Fruit fly (Drosophila melanogaster) whole organism, embryonic: Measurements from ENCODE around the gene CG32237.

Source experiments
- Bgb ChIP-seq: fragments of 200-800 bp; sonication (Bioruptor generic); IDR thresholded peaks from 2 replicates; pipeline ENCODE4 v1.3.6; 2022; ENCODE audit warnings: missing biosample characterization, missing genetic modification characterization; ENCODE audit not compliant: partially characterized antibody
- CG10565 ChIP-seq: fragments of 200-800 bp; sonication (Bioruptor generic); optimal IDR thresholded peaks from 3 replicates; lab custom pipeline; 2016; ENCODE audit warnings: missing biosample characterization, mild to moderate bottlenecking, missing genetic modification characterization
- CG10959 ChIP-seq: fragments of 200-800 bp; sonication (Bioruptor generic); IDR thresholded peaks from 2 replicates; pipeline ENCODE4 v1.3.6; 2022; ENCODE audit warnings: missing biosample characterization, missing genetic modification characterization
- CG11093 ChIP-seq: fragments of 200-800 bp; sonication (Bioruptor generic); IDR thresholded peaks from 3 replicates; pipeline ENCODE4 v1.3.6; 2022; ENCODE audit warnings: missing biosample characterization, missing genetic modification characterization
- CG11560 ChIP-seq: fragments of 200-800 bp; sonication (Bioruptor generic); IDR thresholded peaks from 3 replicates; pipeline ENCODE4 v1.3.6; 2022; ENCODE audit warnings: missing biosample characterization, missing genetic modification characterization
- CG11696 ChIP-seq: fragments of 200-800 bp; sonication (Bioruptor generic); IDR thresholded peaks from 2 replicates; pipeline ENCODE4 v1.3.6; 2022; ENCODE audit warnings: missing biosample characterization, missing genetic modification characterization
- CG12104 ChIP-seq: fragments of 200-800 bp; sonication (Bioruptor generic); optimal IDR thresholded peaks from 3 replicates; lab custom pipeline; 2016; ENCODE audit warnings: missing biosample characterization, missing genetic modification characterization
- CG12155 ChIP-seq: fragments of 200-800 bp; sonication (Bioruptor generic); optimal IDR thresholded peaks from 3 replicates; lab custom pipeline; 2016; ENCODE audit warnings: missing biosample characterization, missing genetic modification characterization
- CG13775 ChIP-seq: fragments of 200-800 bp; sonication (Bioruptor generic); optimal IDR thresholded peaks from 3 replicates; lab custom pipeline; 2017; ENCODE audit warnings: missing biosample characterization, mild to moderate bottlenecking, missing genetic modification characterization
- CG14667 ChIP-seq: fragments of 200-800 bp; sonication (Bioruptor generic); IDR thresholded peaks from 2 replicates; pipeline ENCODE4 v1.3.6; 2022; ENCODE audit warnings: missing biosample characterization, missing genetic modification characterization
- CG15011 ChIP-seq: fragments of 200-800 bp; sonication (Bioruptor generic); optimal IDR thresholded peaks from 3 replicates; lab custom pipeline; 2018; ENCODE audit warnings: missing biosample characterization, mild to moderate bottlenecking, missing genetic modification characterization
- CG16815 ChIP-seq: fragments of 200-800 bp; sonication (Bioruptor generic); optimal IDR thresholded peaks from 3 replicates; lab custom pipeline; 2017; ENCODE audit warnings: missing biosample characterization, mild to moderate bottlenecking, missing genetic modification characterization
- CG17385 ChIP-seq: fragments of 200-800 bp; sonication (Bioruptor generic); optimal IDR thresholded peaks from 3 replicates; lab custom pipeline; 2018; ENCODE audit warnings: missing biosample characterization, mild to moderate bottlenecking, missing genetic modification characterization
- CG17912 ChIP-seq: fragments of 200-800 bp; sonication (Bioruptor generic); optimal IDR thresholded peaks from 2 replicates; lab custom pipeline; 2018; ENCODE audit warnings: missing biosample characterization, mild to moderate bottlenecking, missing genetic modification characterization
- CG18262 ChIP-seq: fragments of 200-800 bp; optimal IDR thresholded peaks from 3 replicates; lab custom pipeline; 2019; ENCODE audit warnings: missing biosample characterization, mild to moderate bottlenecking, missing genetic modification characterization, moderate library complexity
- CG18476 ChIP-seq: fragments of 200-800 bp; sonication (Bioruptor generic); optimal IDR thresholded peaks from 2 replicates; lab custom pipeline; 2016; ENCODE audit warnings: missing biosample characterization, mild to moderate bottlenecking, missing genetic modification characterization
- CG2875 ChIP-seq: fragments of 200-800 bp; sonication (Bioruptor generic); optimal IDR thresholded peaks from 2 replicates; lab custom pipeline; 2017; ENCODE audit warnings: missing biosample characterization, mild to moderate bottlenecking, missing genetic modification characterization, missing genetic modification reagents
- CG4617 ChIP-seq: fragments of 200-800 bp; sonication (Bioruptor generic); optimal IDR thresholded peaks from 3 replicates; lab custom pipeline; 2016; ENCODE audit warnings: missing biosample characterization, missing genetic modification characterization, borderline replicate concordance
- CG7786 ChIP-seq: fragments of 200-800 bp; sonication (Bioruptor generic); optimal IDR thresholded peaks from 2 replicates; lab custom pipeline; 2016; ENCODE audit warnings: missing biosample characterization, missing genetic modification characterization
- CG9932 ChIP-seq: fragments of 200-800 bp; sonication (Bioruptor generic); IDR thresholded peaks from 2 replicates; pipeline ENCODE4 v1.3.6; 2022; ENCODE audit warnings: missing biosample characterization, missing genetic modification characterization
- Camta ChIP-seq: fragments of 200-800 bp; sonication (Bioruptor generic); optimal IDR thresholded peaks from 2 replicates; lab custom pipeline; 2016; ENCODE audit warnings: missing biosample characterization, missing genetic modification characterization
- Dip2 ChIP-seq: fragments of 200-800 bp; sonication (Bioruptor generic); IDR thresholded peaks from 2 replicates; pipeline ENCODE4 v1.3.6; 2022; ENCODE audit warnings: missing biosample characterization, missing genetic modification characterization
- Doc2 ChIP-seq: fragments of 200-800 bp; sonication (Bioruptor generic); IDR thresholded peaks from 2 replicates; pipeline ENCODE4 v1.3.6; 2022; ENCODE audit warnings: missing biosample characterization, missing genetic modification characterization
- Dp ChIP-seq: fragments of 200-800 bp; sonication (Bioruptor generic); optimal IDR thresholded peaks from 2 replicates; lab custom pipeline; 2018; ENCODE audit warnings: missing biosample characterization, mild to moderate bottlenecking, missing genetic modification characterization, moderate library complexity
- Elba2 ChIP-seq: fragments of 200-800 bp; sonication (Bioruptor generic); optimal IDR thresholded peaks from 3 replicates; lab custom pipeline; 2016; ENCODE audit warnings: missing biosample characterization, missing genetic modification characterization
- Gug ChIP-seq: fragments of 200-800 bp; sonication (Bioruptor generic); IDR thresholded peaks from 4 replicates; pipeline ENCODE4 v1.3.6; 2022; ENCODE audit warnings: missing biosample characterization, missing genetic modification characterization
- Hand ChIP-seq: fragments of 200-800 bp; sonication (Bioruptor generic); optimal IDR thresholded peaks from 2 replicates; lab custom pipeline; 2017; ENCODE audit warnings: mild to moderate bottlenecking, missing biosample characterization, missing genetic modification reagents, missing genetic modification characterization
- MTF-1 ChIP-seq: fragments of 200-800 bp; sonication (Bioruptor generic); optimal IDR thresholded peaks from 2 replicates; lab custom pipeline; 2018; ENCODE audit warnings: missing biosample characterization, mild to moderate bottlenecking, missing genetic modification characterization, borderline replicate concordance
- Neu2 ChIP-seq: fragments of 200-800 bp; sonication (Bioruptor generic); optimal IDR thresholded peaks from 3 replicates; lab custom pipeline; 2016; ENCODE audit warnings: missing biosample characterization, missing genetic modification characterization, borderline replicate concordance
- Nf-YB ChIP-seq: fragments of 200-800 bp; sonication (Bioruptor generic); optimal IDR thresholded peaks from 3 replicates; lab custom pipeline; 2019; ENCODE audit warnings: missing biosample characterization, mild to moderate bottlenecking, missing genetic modification characterization, moderate library complexity
- Rx ChIP-seq: fragments of 200-800 bp; sonication (Bioruptor generic); IDR thresholded peaks from 2 replicates; pipeline ENCODE4 v1.3.6; 2022; ENCODE audit warnings: missing biosample characterization, missing genetic modification characterization
- Ssrp ChIP-seq: fragments of 200-800 bp; sonication (Bioruptor generic); optimal IDR thresholded peaks from 2 replicates; lab custom pipeline; 2018; ENCODE audit warnings: missing biosample characterization, mild to moderate bottlenecking, missing genetic modification characterization, moderate library complexity
- ap ChIP-seq: fragments of 200-800 bp; sonication (Bioruptor generic); IDR thresholded peaks from 2 replicates; pipeline ENCODE4 v1.3.6; 2022; ENCODE audit warnings: missing biosample characterization, missing genetic modification characterization
- cg ChIP-seq: fragments of 200-800 bp; sonication (Bioruptor generic); optimal IDR thresholded peaks from 3 replicates; lab custom pipeline; 2019; ENCODE audit warnings: missing biosample characterization, mild to moderate bottlenecking, missing genetic modification characterization, moderate library complexity
- dm ChIP-seq: fragments of 200-800 bp; sonication (Bioruptor generic); optimal IDR thresholded peaks from 3 replicates; lab custom pipeline; 2016; ENCODE audit warnings: missing biosample characterization, missing genetic modification characterization
- exex ChIP-seq: fragments of 200-800 bp; sonication (Bioruptor generic); optimal IDR thresholded peaks from 4 replicates; lab custom pipeline; 2018; ENCODE audit warnings: missing biosample characterization, mild to moderate bottlenecking, missing genetic modification characterization, moderate library complexity
- fd3F ChIP-seq: fragments of 200-800 bp; sonication (Bioruptor generic); optimal IDR thresholded peaks from 2 replicates; lab custom pipeline; 2018; ENCODE audit warnings: missing biosample characterization, mild to moderate bottlenecking, missing genetic modification characterization, moderate library complexity
- fd64A ChIP-seq: fragments of 200-800 bp; sonication (Bioruptor generic); optimal IDR thresholded peaks from 3 replicates; lab custom pipeline; 2018; ENCODE audit warnings: missing biosample characterization, mild to moderate bottlenecking, missing genetic modification characterization
- fru ChIP-seq: fragments of >200 bp; optimal IDR thresholded peaks from 2 replicates; lab custom pipeline; 2017
- fu2 ChIP-seq: fragments of 200-800 bp; sonication (Bioruptor generic); optimal IDR thresholded peaks from 2 replicates; lab custom pipeline; 2016; ENCODE audit warnings: missing biosample characterization, missing genetic modification characterization
- inv ChIP-seq: fragments of 200-800 bp; sonication (Bioruptor generic); IDR thresholded peaks from 2 replicates; pipeline ENCODE4 v1.3.6; 2022; ENCODE audit warnings: missing biosample characterization, missing genetic modification characterization; ENCODE audit not compliant: partially characterized antibody
- lola ChIP-seq, 3 experiments: fragments of >200 bp in 2 of 3; fragments of 200-800 bp in 1 of 3; sonication (Bioruptor generic) in 1 of 3; optimal IDR thresholded peaks; 2 replicates each; lab custom pipeline; 2017 to 2019; ENCODE audit warnings: missing biosample characterization in 3 of 3, missing genetic modification characterization in 3 of 3, mild to moderate bottlenecking in 1 of 3, moderate library complexity in 1 of 3
- mld ChIP-seq: fragments of 200-800 bp; sonication (Bioruptor generic); IDR thresholded peaks from 3 replicates; pipeline ENCODE4 v1.3.6; 2022; ENCODE audit warnings: missing biosample characterization, missing genetic modification characterization; ENCODE audit not compliant: partially characterized antibody
- pros ChIP-seq: fragments of 200-800 bp; sonication (Bioruptor generic); optimal IDR thresholded peaks from 3 replicates; lab custom pipeline; 2019; ENCODE audit warnings: missing biosample characterization, mild to moderate bottlenecking, missing genetic modification characterization, moderate library complexity
- run ChIP-seq: fragments of 200-800 bp; sonication (Bioruptor generic); optimal IDR thresholded peaks from 3 replicates; lab custom pipeline; 2018; ENCODE audit warnings: missing biosample characterization, mild to moderate bottlenecking, missing genetic modification characterization
- sens ChIP-seq: fragments of 200-800 bp; sonication (Bioruptor generic); peaks from one replicate; lab custom pipeline; 2016; ENCODE audit warnings: missing biosample characterization, missing genetic modification characterization
- sima ChIP-seq: fragments of 200-800 bp; sonication (Bioruptor generic); optimal IDR thresholded peaks from 2 replicates; lab custom pipeline; 2016; ENCODE audit warnings: missing biosample characterization, missing genetic modification characterization
- tio ChIP-seq: fragments of 200-800 bp; sonication (Bioruptor generic); optimal IDR thresholded peaks from 2 replicates; lab custom pipeline; 2017; ENCODE audit warnings: missing biosample characterization, missing genetic modification characterization, inconsistent platforms
- tup ChIP-seq: fragments of 200-800 bp; sonication (Bioruptor generic); optimal IDR thresholded peaks from 2 replicates; lab custom pipeline; 2016; ENCODE audit warnings: missing biosample characterization, mild to moderate bottlenecking, missing genetic modification characterization, moderate library complexity
- vnd ChIP-seq: fragments of 200-800 bp; sonication (Bioruptor generic); IDR thresholded peaks from 3 replicates; pipeline ENCODE4 v1.3.6; 2022; ENCODE audit warnings: missing biosample characterization, missing genetic modification characterization; ENCODE audit not compliant: partially characterized antibody
- vvl ChIP-seq: fragments of 200-800 bp; sonication (Bioruptor generic); IDR thresholded peaks from 2 replicates; pipeline ENCODE4 v1.3.6; 2022; ENCODE audit warnings: missing biosample characterization, missing genetic modification characterization
- yki ChIP-seq: fragments of >200 bp; optimal IDR thresholded peaks from 3 replicates; lab custom pipeline; 2018

Gene CG32237

dm6 chr3L:4825584-4825983 lies 26.7 kb downstream of the CG32237 start, which contains the start of the genes Dhc64C and LeuRS-m (continued):
- TF ChIP-seq mld (GFP tag; lab: Robert Waterston, UW) (no peak), fd3F (GFP tag; lab: Kevin White, UChicago) (no peak), Ssrp (no peak), fru (lab: Kevin White, UChicago) (no peak), CG12104 (no peak), CG11093 (no peak), CG2875 (GFP tag; lab: Kevin White, UChicago) (no peak), vnd (GFP tag; lab: Robert Waterston, UW) (no peak), exex (tag; lab: Kevin White, UChicago) (no peak), Hand (no peak), inv (GFP tag; lab: Robert Waterston, UW) (peak; percentile 56; the same call in 1 of the 2 replicates), ap (no peak), tup (GFP tag; lab: Kevin White, UChicago) (no peak), fd64A (no peak), CG10565 (GFP tag; lab: Kevin White, UChicago) (no peak), pros (GFP tag; lab: Kevin White, UChicago) (no peak), run (no peak), Nf-YB (GFP tag; lab: Kevin White, UChicago) (no peak), CG9932 (GFP tag; lab: Robert Waterston, UW) (peak; percentile 69), Camta (GFP tag; lab: Kevin White, UChicago) (no peak), Dip2 (GFP tag; lab: Robert Waterston, UW) (no peak), sens (GFP tag; lab: Kevin White, UChicago) (no peak), CG15011 (GFP tag; lab: Kevin White, UChicago) (no peak), CG17385 (GFP tag; lab: Kevin White, UChicago) (no peak), Neu2 (GFP tag; lab: Kevin White, UChicago) (no peak), fu2 (peak; percentile 14), Gug (GFP tag; lab: Robert Waterston, UW) (no peak; the same call in 3 of the 4 replicates), CG13775 (GFP tag; lab: Kevin White, UChicago) (peak; percentile 7), sima (no peak), CG16815 (GFP tag; lab: Kevin White, UChicago) (no peak), dm (peak; percentile 29), tio (GFP tag; lab: Kevin White, UChicago) (no peak), CG10959 (GFP tag; lab: Robert Waterston, UW) (no peak), CG4617 (GFP tag; lab: Kevin White, UChicago) (peak; percentile 69), MTF-1 (GFP tag; lab: Kevin White, UChicago) (no peak), CG11696 (GFP tag; lab: Robert Waterston, UW) (no peak), Doc2 (GFP tag; lab: Robert Waterston, UW) (no peak), CG18262 (tag; lab: Kevin White, UChicago) (no peak), cg (GFP tag; lab: Kevin White, UChicago) (no peak), CG14667 (GFP tag; lab: Robert Waterston, UW) (no peak), CG12155 (GFP tag; lab: Kevin White, UChicago) (no peak), yki (lab: Kevin White, UChicago) (no peak), Dp (GFP tag; lab: Kevin White, UChicago) (peak; percentile 91), vvl (GFP tag; lab: Robert Waterston, UW) (peak; percentile 68; the same call in 1 of the 2 replicates), lola (GFP tag; optimal IDR thresholded peaks at IDR 0.05; lab: Kevin White, UChicago) (no peak), CG18476 (GFP tag; lab: Kevin White, UChicago) (no peak), CG17912 (GFP tag; lab: Kevin White, UChicago) (peak; percentile 9), CG7786 (GFP tag; lab: Kevin White, UChicago) (peak; percentile 51), Elba2 (GFP tag; lab: Kevin White, UChicago) (peak; percentile 77), CG11560 (tag; lab: Robert Waterston, UW) (no peak), Bgb (GFP tag; lab: Robert Waterston, UW) (peak; percentile 70; the same call in 1 of the 2 replicates), Rx (no peak)
